Fruit fly (Drosophila melanogaster) whole organism, embryonic: ENCODE measurements around the gene Cad96Cb.

Source experiments
- ATbp ChIP-seq: fragments of 200-800 bp; sonication (Bioruptor generic); optimal IDR thresholded peaks from 2 replicates; lab custom pipeline; 2017; ENCODE audit warnings: missing biosample characterization, mild to moderate bottlenecking, missing genetic modification characterization, missing genetic modification reagents
- Antp ChIP-seq: fragments of 200-800 bp; sonication (Bioruptor generic); optimal IDR thresholded peaks from 3 replicates; lab custom pipeline; 2016; ENCODE audit warnings: missing biosample characterization, missing genetic modification characterization
- Bteb2 ChIP-seq: fragments of 200-800 bp; sonication (Bioruptor generic); optimal IDR thresholded peaks from 2 replicates; lab custom pipeline; 2016; ENCODE audit warnings: missing biosample characterization, missing genetic modification characterization
- CG12155 ChIP-seq: fragments of 200-800 bp; sonication (Bioruptor generic); optimal IDR thresholded peaks from 3 replicates; lab custom pipeline; 2016; ENCODE audit warnings: missing biosample characterization, missing genetic modification characterization
- CG12659 ChIP-seq: fragments of 200-800 bp; sonication (Bioruptor generic); optimal IDR thresholded peaks from 3 replicates; lab custom pipeline; 2017; ENCODE audit warnings: mild to moderate bottlenecking, missing biosample characterization, missing genetic modification reagents, missing genetic modification characterization
- CG13894 ChIP-seq: fragments of 200-800 bp; sonication (Bioruptor generic); optimal IDR thresholded peaks from 3 replicates; lab custom pipeline; 2018; ENCODE audit warnings: missing biosample characterization, mild to moderate bottlenecking, missing genetic modification characterization, moderate library complexity
- CG15011 ChIP-seq: fragments of 200-800 bp; sonication (Bioruptor generic); optimal IDR thresholded peaks from 3 replicates; lab custom pipeline; 2018; ENCODE audit warnings: missing biosample characterization, mild to moderate bottlenecking, missing genetic modification characterization
- CG15696 ChIP-seq: fragments of 200-800 bp; sonication (Bioruptor generic); optimal IDR thresholded peaks from 2 replicates; lab custom pipeline; 2019; ENCODE audit warnings: missing biosample characterization, mild to moderate bottlenecking, missing genetic modification characterization, moderate library complexity
- CG17186 ChIP-seq: fragments of 200-800 bp; sonication (Bioruptor generic); optimal IDR thresholded peaks from 3 replicates; lab custom pipeline; 2017; ENCODE audit warnings: missing biosample characterization, missing genetic modification reagents, missing genetic modification characterization
- CG17361 ChIP-seq: fragments of 200-800 bp; sonication (Bioruptor generic); IDR thresholded peaks from 3 replicates; pipeline ENCODE4 v1.3.6; 2022; ENCODE audit warnings: missing biosample characterization, missing genetic modification characterization
- CG17829 ChIP-seq: fragments of 200-800 bp; optimal IDR thresholded peaks from 2 replicates; lab custom pipeline; 2019; ENCODE audit warnings: missing biosample characterization, mild to moderate bottlenecking, missing genetic modification characterization, moderate library complexity
- CG18476 ChIP-seq: fragments of 200-800 bp; sonication (Bioruptor generic); optimal IDR thresholded peaks from 2 replicates; lab custom pipeline; 2016; ENCODE audit warnings: missing biosample characterization, mild to moderate bottlenecking, missing genetic modification characterization
- CG18599 ChIP-seq: fragments of 200-800 bp; sonication (Bioruptor generic); optimal IDR thresholded peaks from 3 replicates; lab custom pipeline; 2017; ENCODE audit warnings: missing biosample characterization, missing genetic modification characterization, mild to moderate bottlenecking, moderate library complexity, missing genetic modification reagents
- CG30403 ChIP-seq: fragments of 200-800 bp; sonication (Bioruptor generic); optimal IDR thresholded peaks from 3 replicates; lab custom pipeline; 2016; ENCODE audit warnings: missing biosample characterization, missing genetic modification characterization
- CG3065 ChIP-seq: fragments of 200-800 bp; sonication (Bioruptor generic); optimal IDR thresholded peaks from 2 replicates; lab custom pipeline; 2016; ENCODE audit warnings: missing biosample characterization, missing genetic modification characterization
- CG3847 ChIP-seq: fragments of 200-800 bp; sonication (Bioruptor generic); IDR thresholded peaks from 2 replicates; pipeline ENCODE4 v1.3.6; 2022; ENCODE audit warnings: missing biosample characterization, missing genetic modification characterization
- CG3995 ChIP-seq: fragments of 200-800 bp; sonication (Bioruptor generic); optimal IDR thresholded peaks from 3 replicates; lab custom pipeline; 2016; ENCODE audit warnings: missing biosample characterization, missing genetic modification characterization
- CG4730 ChIP-seq: fragments of 200-800 bp; sonication (Bioruptor generic); IDR thresholded peaks from 2 replicates; pipeline ENCODE4 v1.3.6; 2022; ENCODE audit warnings: missing biosample characterization, missing genetic modification characterization
- Chrac-16 ChIP-seq: fragments of 200-800 bp; sonication (Bioruptor generic); optimal IDR thresholded peaks from 3 replicates; lab custom pipeline; 2016; ENCODE audit warnings: missing biosample characterization, missing genetic modification characterization
- CoRest ChIP-seq: fragments of 200-800 bp; sonication (Bioruptor generic); optimal IDR thresholded peaks from 3 replicates; lab custom pipeline; 2018; ENCODE audit warnings: missing biosample characterization, mild to moderate bottlenecking, missing genetic modification characterization, moderate library complexity
- Dek ChIP-seq: fragments of 200-800 bp; sonication (Bioruptor generic); optimal IDR thresholded peaks from 3 replicates; lab custom pipeline; 2019; ENCODE audit warnings: missing biosample characterization, mild to moderate bottlenecking, missing genetic modification characterization, moderate library complexity
- Dll ChIP-seq: fragments of 200-800 bp; sonication (Bioruptor generic); IDR thresholded peaks from 4 replicates; pipeline ENCODE4 v1.3.6; 2022; ENCODE audit warnings: missing biosample characterization, missing genetic modification characterization; ENCODE audit not compliant: partially characterized antibody
- Dref ChIP-seq: fragments of 200-800 bp; sonication (Bioruptor generic); IDR thresholded peaks from 2 replicates; pipeline ENCODE4 v1.3.6; 2022; ENCODE audit warnings: missing biosample characterization, missing genetic modification characterization
- Ets65A ChIP-seq: fragments of 200-800 bp; sonication (Bioruptor generic); peaks from one replicate; lab custom pipeline; 2016; ENCODE audit warnings: missing biosample characterization, missing genetic modification characterization
- Gug ChIP-seq: fragments of 200-800 bp; sonication (Bioruptor generic); IDR thresholded peaks from 4 replicates; pipeline ENCODE4 v1.3.6; 2022; ENCODE audit warnings: missing biosample characterization, missing genetic modification characterization
- HmgZ ChIP-seq: fragments of 200-800 bp; sonication (Bioruptor generic); optimal IDR thresholded peaks from 2 replicates; lab custom pipeline; 2018; ENCODE audit warnings: missing biosample characterization, mild to moderate bottlenecking, missing genetic modification characterization
- Nf-YB ChIP-seq: fragments of 200-800 bp; sonication (Bioruptor generic); optimal IDR thresholded peaks from 3 replicates; lab custom pipeline; 2019; ENCODE audit warnings: missing biosample characterization, mild to moderate bottlenecking, missing genetic modification characterization, moderate library complexity
- Nf-YC ChIP-seq: fragments of 200-800 bp; optimal IDR thresholded peaks from 3 replicates; lab custom pipeline; 2019; ENCODE audit warnings: missing biosample characterization, mild to moderate bottlenecking, missing genetic modification characterization, moderate library complexity
- Pdp1 ChIP-seq, 2 experiments: fragments of 200-800 bp; sonication (Bioruptor generic); optimal IDR thresholded peaks; 3 replicates each; lab custom pipeline; 2016; ENCODE audit warnings: missing biosample characterization in 2 of 2, missing genetic modification characterization in 2 of 2, mild to moderate bottlenecking in 1 of 2, moderate library complexity in 1 of 2
- Ravus ChIP-seq: fragments of 200-800 bp; sonication (Bioruptor generic); IDR thresholded peaks from 2 replicates; pipeline ENCODE4 v1.3.6; 2022; ENCODE audit warnings: missing biosample characterization, missing genetic modification characterization
- amos ChIP-seq: fragments of 200-800 bp; sonication (Bioruptor generic); IDR thresholded peaks from 2 replicates; pipeline ENCODE4 v1.3.6; 2022; ENCODE audit warnings: missing biosample characterization, missing genetic modification characterization; ENCODE audit not compliant: partially characterized antibody
- cad ChIP-seq: fragments of >200 bp; optimal IDR thresholded peaks from 2 replicates; lab custom pipeline; 2017; ENCODE audit warnings: missing biosample characterization, missing genetic modification characterization
- chinmo ChIP-seq: fragments of 200-800 bp; sonication (Bioruptor generic); IDR thresholded peaks from 4 replicates; pipeline ENCODE4 v1.3.6; 2022; ENCODE audit warnings: missing biosample characterization, missing genetic modification characterization; ENCODE audit not compliant: partially characterized antibody
- da ChIP-seq: fragments of 200-800 bp; sonication (Bioruptor generic); optimal IDR thresholded peaks from 2 replicates; lab custom pipeline; 2016; ENCODE audit warnings: missing biosample characterization, missing genetic modification characterization
- dan ChIP-seq: fragments of 200-800 bp; sonication (Bioruptor generic); IDR thresholded peaks from 2 replicates; pipeline ENCODE4 v1.3.6; 2022; ENCODE audit warnings: missing biosample characterization, missing genetic modification characterization
- gem ChIP-seq: fragments of 200-800 bp; sonication (Bioruptor generic); optimal IDR thresholded peaks from 2 replicates; lab custom pipeline; 2019; ENCODE audit warnings: missing biosample characterization, mild to moderate bottlenecking, missing genetic modification characterization, moderate library complexity
- her ChIP-seq: fragments of 200-800 bp; sonication (Bioruptor generic); optimal IDR thresholded peaks from 2 replicates; lab custom pipeline; 2016; ENCODE audit warnings: missing biosample characterization, missing genetic modification characterization
- ken ChIP-seq: fragments of 200-800 bp; sonication (Bioruptor generic); IDR thresholded peaks from 3 replicates; pipeline ENCODE4 v1.3.6; 2022; ENCODE audit warnings: missing biosample characterization, missing genetic modification characterization
- lov ChIP-seq, 2 experiments: fragments of 200-800 bp in 1 of 2; fragments of >200 bp in 1 of 2; sonication (Bioruptor generic) in 1 of 2; IDR thresholded peaks in 1 of 2; optimal IDR thresholded peaks in 1 of 2; 2 replicates in 1 of 2; 3 replicates in 1 of 2; pipeline versions ENCODE4 v1.3.6 to Lab custom; 2017 to 2022; ENCODE audit warnings: missing biosample characterization in 1 of 2, missing genetic modification characterization in 1 of 2
- mirr ChIP-seq: fragments of 200-800 bp; sonication (Bioruptor generic); optimal IDR thresholded peaks from 3 replicates; lab custom pipeline; 2018; ENCODE audit warnings: missing biosample characterization, mild to moderate bottlenecking, missing genetic modification characterization
- nmo ChIP-seq: fragments of 200-800 bp; sonication (Bioruptor generic); optimal IDR thresholded peaks from 2 replicates; lab custom pipeline; 2018; ENCODE audit warnings: missing biosample characterization, mild to moderate bottlenecking, missing genetic modification characterization, moderate library complexity
- oc ChIP-seq: fragments of 200-800 bp; sonication (Bioruptor generic); optimal IDR thresholded peaks from 2 replicates; lab custom pipeline; 2018; ENCODE audit warnings: missing biosample characterization, mild to moderate bottlenecking, missing genetic modification characterization, moderate library complexity
- odd ChIP-seq: fragments of 200-800 bp; sonication (Bioruptor generic); optimal IDR thresholded peaks from 2 replicates; lab custom pipeline; 2017; ENCODE audit warnings: missing biosample characterization, mild to moderate bottlenecking, missing genetic modification characterization
- pb ChIP-seq: fragments of 200-800 bp; sonication (Bioruptor generic); optimal IDR thresholded peaks from 3 replicates; lab custom pipeline; 2016; ENCODE audit warnings: missing biosample characterization, missing genetic modification characterization
- salm ChIP-seq: fragments of 200-800 bp; sonication (Bioruptor generic); optimal IDR thresholded peaks from 2 replicates; lab custom pipeline; 2018; ENCODE audit warnings: missing biosample characterization, mild to moderate bottlenecking, missing genetic modification characterization
- sens-2 ChIP-seq: fragments of 200-800 bp; sonication (Bioruptor generic); IDR thresholded peaks from 2 replicates; pipeline ENCODE4 v1.3.6; 2022; ENCODE audit warnings: missing biosample characterization, missing genetic modification characterization
- tna ChIP-seq: fragments of 200-800 bp; sonication (Bioruptor generic); IDR thresholded peaks from 2 replicates; pipeline ENCODE4 v1.3.6; 2022; ENCODE audit warnings: missing biosample characterization, missing genetic modification characterization; ENCODE audit not compliant: partially characterized antibody
- usp ChIP-seq: fragments of >200 bp; optimal IDR thresholded peaks from 2 replicates; lab custom pipeline; 2017; ENCODE audit warnings: missing biosample characterization, missing genetic modification characterization
- wdn ChIP-seq: fragments of 200-800 bp; sonication (Bioruptor generic); IDR thresholded peaks from 2 replicates; pipeline ENCODE4 v1.3.6; 2022; ENCODE audit warnings: missing biosample characterization, missing genetic modification characterization

The Cad96Cb gene

DNA sequence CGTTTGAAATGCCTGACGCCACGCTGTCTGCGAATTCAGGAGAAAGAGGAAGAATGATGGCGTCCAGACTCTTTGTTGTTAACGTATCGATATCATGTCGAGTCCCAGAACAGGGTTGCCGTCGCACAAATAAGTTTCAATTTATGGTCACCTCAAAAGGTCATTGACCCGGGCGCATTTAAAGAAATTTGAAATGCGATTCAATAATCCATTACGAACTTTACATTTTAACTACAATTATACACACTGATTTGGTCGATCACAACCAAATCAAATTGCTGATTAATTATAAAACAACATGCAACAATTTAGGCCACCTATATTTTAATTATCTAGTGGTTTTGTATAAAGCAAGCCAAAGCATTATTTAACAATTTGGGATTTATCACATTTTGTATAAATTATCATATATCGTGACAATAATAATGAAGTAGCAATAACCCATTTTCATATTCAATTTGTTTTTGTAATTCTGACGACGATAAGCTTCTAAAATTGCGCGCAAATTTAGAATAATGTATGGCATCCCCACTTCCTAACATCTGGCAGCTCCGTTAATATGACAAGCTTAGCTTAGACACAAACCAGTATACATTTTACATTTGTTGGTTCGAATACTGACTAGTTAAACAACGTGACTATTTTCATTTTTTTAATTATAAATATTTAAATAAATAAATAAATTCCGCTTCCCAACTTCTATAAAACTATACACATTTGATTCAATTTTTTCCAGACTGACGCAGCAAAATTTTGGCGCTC, 13.1 kb upstream of the Cad96Cb start, which contains the start of gene bam (continued):
- TF ChIP-seq CG15696 (tag; lab: Kevin White, UChicago) (peak; percentile 7), nmo (GFP tag; lab: Kevin White, UChicago) (peak; percentile 40), ken (GFP tag; lab: Robert Waterston, UW) (0 out of 3 replicates have a peak, but pooled peaks have one; percentile 37), CG17186 (GFP tag; lab: Kevin White, UChicago) (no peak), CG4730 (no peak), pb (GFP tag; lab: Kevin White, UChicago) (no peak), Dek (peak; percentile 45), Ravus (GFP tag; lab: Robert Waterston, UW) (no peak), CG12659 (GFP tag; lab: Kevin White, UChicago) (peak; percentile 37), amos (GFP tag; lab: Robert Waterston, UW) (peak; percentile 42), CG17829 (peak; percentile 52), CG12155 (GFP tag; lab: Kevin White, UChicago) (no peak), da (GFP tag; lab: Kevin White, UChicago) (no peak), lov (optimal IDR thresholded peaks at IDR 0.05; lab: Kevin White, UChicago) (no peak), lov (GFP tag; IDR thresholded peaks at IDR 0.05; lab: Robert Waterston, UW) (no peak), odd (GFP tag; lab: Kevin White, UChicago) (no peak), Chrac-16 (GFP tag; lab: Kevin White, UChicago) (no peak), CG13894 (tag; lab: Kevin White, UChicago) (peak; percentile 27), CG3065 (no peak), Nf-YC (tag; lab: Kevin White, UChicago) (peak; percentile 46), Ets65A (GFP tag; lab: Kevin White, UChicago) (no peak), oc (tag; lab: Kevin White, UChicago) (no peak), HmgZ (tag; lab: Kevin White, UChicago) (peak; percentile 67), CG30403 (GFP tag; lab: Kevin White, UChicago) (no peak), salm (tag; lab: Kevin White, UChicago) (no peak), dan (GFP tag; lab: Robert Waterston, UW) (no peak), CG18599 (GFP tag; lab: Kevin White, UChicago) (no peak), her (GFP tag; lab: Kevin White, UChicago) (no peak), gem (tag; lab: Kevin White, UChicago) (no peak), CG17361 (GFP tag; lab: Robert Waterston, UW) (0 out of 3 replicates have a peak, but pooled peaks have one; percentile 24), ATbp (no peak), Nf-YB (GFP tag; lab: Kevin White, UChicago) (no peak), CG18476 (GFP tag; lab: Kevin White, UChicago) (no peak), chinmo (GFP tag; lab: Robert Waterston, UW) (no peak), sens-2 (GFP tag; lab: Robert Waterston, UW) (no peak), mirr (GFP tag; lab: Kevin White, UChicago) (no peak), Dref (GFP tag; lab: Robert Waterston, UW) (0 out of 2 replicates have a peak, but pooled peaks have one; percentile 32), Dll (GFP tag; lab: Robert Waterston, UW) (no peak), cad (GFP tag; lab: Kevin White, UChicago) (no peak), CoRest (peak; percentile 64), CG3995 (GFP tag; lab: Kevin White, UChicago) (peak; percentile 38), CG15011 (GFP tag; lab: Kevin White, UChicago) (no peak), Bteb2 (GFP tag; lab: Kevin White, UChicago) (no peak), usp (no peak), wdn (GFP tag; lab: Robert Waterston, UW) (no peak), Antp (GFP tag; lab: Kevin White, UChicago) (no peak), Gug (GFP tag; lab: Robert Waterston, UW) (no peak), Pdp1 (GFP tag; optimal IDR thresholded peaks at IDR 0.05; lab: Kevin White, UChicago) (no peak), tna (no peak), CG3847 (GFP tag; lab: Robert Waterston, UW) (peak; percentile 80)
